Worm (Caenorhabditis elegans): ENCODE measurements around the gene F07C3.2.

Gene F07C3.2

ce11 chrV:9270442-9270841 is 44.5 kb downstream of the F07C3.2 start:
- TF ChIP-seq F13C5.2 (tag; optimal IDR thresholded peaks at IDR 0.05) (no peak), B0310.2 (tag; optimal IDR thresholded peaks at IDR 0.05) (no peak), pes-1 (GFP tag; IDR thresholded peaks at IDR 0.05) (no peak), flt-1 (GFP tag; IDR thresholded peaks at IDR 0.05) (no peak), hnd-1 (tag; optimal IDR thresholded peaks at IDR 0.05) (no peak), scrt-1 (GFP tag; IDR thresholded peaks at IDR 0.05) (no peak)

DNA sequence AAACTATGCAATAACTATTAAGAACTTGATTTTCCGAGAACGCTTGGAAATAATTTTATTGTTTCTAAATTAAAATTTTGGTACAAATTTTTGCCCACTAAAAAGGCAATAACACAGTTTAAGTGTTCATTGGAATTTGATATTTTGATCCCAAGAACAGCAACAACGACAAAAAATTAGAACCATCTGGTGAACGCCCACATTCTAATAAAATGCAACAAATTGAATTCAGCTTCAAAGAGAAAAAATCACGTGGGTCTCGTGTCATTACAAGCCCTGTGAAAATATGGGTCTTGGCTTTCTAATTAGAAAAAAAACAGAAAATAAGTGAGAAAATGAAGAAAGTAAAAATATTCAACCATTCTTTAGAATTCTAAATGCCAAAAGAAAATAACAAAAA is 45.9 kb downstream of the F07C3.2 start:
- TF ChIP-seq ama-1 (optimal IDR thresholded peaks at IDR 0.05), result no peak
- no peak for TF ChIP-seq ceh-36 (tag; optimal IDR thresholded peaks at IDR 0.05)
- no peak for TF ChIP-seq aly-1 (tag; optimal IDR thresholded peaks at IDR 0.05)
- TF ChIP-seq sea-1 (GFP tag; conservative IDR thresholded peaks at IDR 0.05), result no peak
- TF ChIP-seq tbx-37 (GFP tag; conservative IDR thresholded peaks at IDR 0.05), result no peak
- TF ChIP-seq hmbx-1 (tag; optimal IDR thresholded peaks at IDR 0.05), result no peak
- TF ChIP-seq hnd-1 (tag; optimal IDR thresholded peaks at IDR 0.05), result no peak
- no peak for TF ChIP-seq flt-1 (GFP tag; IDR thresholded peaks at IDR 0.05)
- no peak for TF ChIP-seq tra-4 (tag; optimal IDR thresholded peaks at IDR 0.05)
- no peak for TF ChIP-seq ets-7 (tag; optimal IDR thresholded peaks at IDR 0.05)
- no peak for TF ChIP-seq F13C5.2 (tag; optimal IDR thresholded peaks at IDR 0.05)
- no peak for TF ChIP-seq pes-1 (GFP tag; IDR thresholded peaks at IDR 0.05)
- TF ChIP-seq scrt-1 (GFP tag; IDR thresholded peaks at IDR 0.05), result no peak
- no peak for TF ChIP-seq B0310.2 (tag; optimal IDR thresholded peaks at IDR 0.05)
- TF ChIP-seq tbx-11 (GFP tag; IDR thresholded peaks at IDR 0.05), result no peak
- no peak for TF ChIP-seq hmg-4 (GFP tag; optimal IDR thresholded peaks at IDR 0.05)

ce11 chrV:9272624-9273023 is 46.7 kb downstream of the F07C3.2 start:
- TF ChIP-seq flt-1 (GFP tag; IDR thresholded peaks at IDR 0.05) (no peak), scrt-1 (GFP tag; IDR thresholded peaks at IDR 0.05) (no peak), hmbx-1 (tag; optimal IDR thresholded peaks at IDR 0.05) (no peak), F13C5.2 (tag; optimal IDR thresholded peaks at IDR 0.05) (no peak), tbx-11 (GFP tag; IDR thresholded peaks at IDR 0.05) (no peak), pes-1 (GFP tag; IDR thresholded peaks at IDR 0.05) (no peak), ceh-13 (GFP tag; optimal IDR thresholded peaks at IDR 0.05) (no peak), B0310.2 (tag; optimal IDR thresholded peaks at IDR 0.05) (no peak), aly-1 (tag; optimal IDR thresholded peaks at IDR 0.05) (no peak), ets-7 (tag; optimal IDR thresholded peaks at IDR 0.05) (no peak), ceh-36 (tag; optimal IDR thresholded peaks at IDR 0.05) (no peak), sea-1 (GFP tag; conservative IDR thresholded peaks at IDR 0.05) (no peak), ama-1 (optimal IDR thresholded peaks at IDR 0.05) (no peak), hnd-1 (tag; optimal IDR thresholded peaks at IDR 0.05) (no peak)

ce11 chrV:9273587-9273986 is 47.7 kb downstream of the F07C3.2 start:
- TF ChIP-seq sea-1 (GFP tag; conservative IDR thresholded peaks at IDR 0.05), result no peak
- TF ChIP-seq ceh-13 (GFP tag; optimal IDR thresholded peaks at IDR 0.05), result no peak
- peak; percentile 69 for TF ChIP-seq hmg-4 (GFP tag; optimal IDR thresholded peaks at IDR 0.05)

ce11 chrV:9274127-9275042 is 48.5 kb downstream of the F07C3.2 start:
- no peak for TF ChIP-seq pes-1 (GFP tag; IDR thresholded peaks at IDR 0.05)
- TF ChIP-seq ceh-36 (tag; optimal IDR thresholded peaks at IDR 0.05), result no peak
- no peak for TF ChIP-seq tra-4 (tag; optimal IDR thresholded peaks at IDR 0.05)
- TF ChIP-seq hmg-4 (GFP tag; optimal IDR thresholded peaks at IDR 0.05), result no peak
- TF ChIP-seq aly-1 (tag; optimal IDR thresholded peaks at IDR 0.05), result no peak
- no peak for TF ChIP-seq sea-1 (GFP tag; conservative IDR thresholded peaks at IDR 0.05)
- no peak for TF ChIP-seq tbx-37 (GFP tag; conservative IDR thresholded peaks at IDR 0.05)
- no peak for TF ChIP-seq B0310.2 (tag; optimal IDR thresholded peaks at IDR 0.05)
- TF ChIP-seq flt-1 (GFP tag; IDR thresholded peaks at IDR 0.05), result no peak
- TF ChIP-seq ets-7 (tag; optimal IDR thresholded peaks at IDR 0.05), result no peak
- TF ChIP-seq tbx-11 (GFP tag; IDR thresholded peaks at IDR 0.05), result no peak
- no peak for TF ChIP-seq hmbx-1 (tag; optimal IDR thresholded peaks at IDR 0.05)
- TF ChIP-seq ama-1 (optimal IDR thresholded peaks at IDR 0.05), result no peak
- TF ChIP-seq scrt-1 (GFP tag; IDR thresholded peaks at IDR 0.05), result no peak
- TF ChIP-seq hnd-1 (tag; optimal IDR thresholded peaks at IDR 0.05), result no peak
- no peak for TF ChIP-seq F13C5.2 (tag; optimal IDR thresholded peaks at IDR 0.05)
- no peak for TF ChIP-seq ceh-13 (GFP tag; optimal IDR thresholded peaks at IDR 0.05)
